Worm (Caenorhabditis elegans) whole organism, early embryonic: Measurements from ENCODE around the gene pacs-1.

Source experiments
- B0310.2 ChIP-seq: sonication (generic microtip); optimal IDR thresholded peaks from 2 replicates; lab custom pipeline; 2016; ENCODE audit warnings: mild to moderate bottlenecking, missing genetic modification characterization, missing compliant biosample characterization
- F13C5.2 ChIP-seq: sonication (generic microtip); optimal IDR thresholded peaks from 2 replicates; lab custom pipeline; 2017; ENCODE audit warnings: mild to moderate bottlenecking, missing genetic modification characterization, inconsistent platforms, missing compliant biosample characterization
- aly-1 ChIP-seq: sonication (generic microtip); optimal IDR thresholded peaks from 2 replicates; lab custom pipeline; 2016; ENCODE audit warnings: missing genetic modification characterization, missing compliant biosample characterization
- ama-1 ChIP-seq: fragments of 150-350 bp; optimal IDR thresholded peaks from 2 replicates; lab custom pipeline; 2014
- ceh-13 ChIP-seq: fragments of 200-800 bp; sonication (Bioruptor generic); optimal IDR thresholded peaks from 2 replicates; lab custom pipeline; 2018; ENCODE audit warnings: mild to moderate bottlenecking, missing genetic modification characterization, missing compliant biosample characterization
- ceh-36 ChIP-seq: sonication (generic microtip); optimal IDR thresholded peaks from 2 replicates; lab custom pipeline; 2016; ENCODE audit warnings: missing genetic modification characterization, inconsistent platforms, missing compliant biosample characterization
- ets-7 ChIP-seq: sonication (generic microtip); optimal IDR thresholded peaks from 2 replicates; lab custom pipeline; 2016; ENCODE audit warnings: missing genotype, missing genetic modification characterization, missing compliant biosample characterization
- flt-1 ChIP-seq: fragments of 200-800 bp; sonication (Bioruptor generic); IDR thresholded peaks from 2 replicates; pipeline ENCODE4 v1.3.6; 2022; ENCODE audit warnings: missing genetic modification characterization, missing compliant biosample characterization
- hmbx-1 ChIP-seq: sonication (generic microtip); optimal IDR thresholded peaks from 2 replicates; lab custom pipeline; 2016; ENCODE audit warnings: mild to moderate bottlenecking, missing genetic modification characterization, missing compliant biosample characterization
- hmg-4 ChIP-seq: fragments of 200-800 bp; sonication (Bioruptor generic); optimal IDR thresholded peaks from 2 replicates; lab custom pipeline; 2018; ENCODE audit warnings: mild to moderate bottlenecking, missing genetic modification characterization, missing compliant biosample characterization
- pes-1 ChIP-seq: fragments of 200-800 bp; sonication (Bioruptor generic); IDR thresholded peaks from 2 replicates; pipeline ENCODE4 v1.3.6; 2022; ENCODE audit warnings: missing genetic modification reagents, missing genetic modification characterization, missing compliant biosample characterization
- scrt-1 ChIP-seq: fragments of 200-800 bp; sonication (Bioruptor generic); IDR thresholded peaks from 2 replicates; pipeline ENCODE4 v1.3.6; 2022; ENCODE audit warnings: missing genetic modification characterization, missing compliant biosample characterization
- sea-1 ChIP-seq: fragments of 200-800 bp; sonication (Bioruptor generic); conservative IDR thresholded peaks from 2 replicates; pipeline ENCODE4 v1.3.6; 2022; ENCODE audit warnings: missing genetic modification characterization, missing compliant biosample characterization
- tbx-37 ChIP-seq: fragments of 200-800 bp; sonication (Bioruptor generic); conservative IDR thresholded peaks from 2 replicates; pipeline ENCODE4 v1.3.6; 2022; ENCODE audit warnings: missing genetic modification reagents, missing genetic modification characterization, missing compliant biosample characterization

DNA sequence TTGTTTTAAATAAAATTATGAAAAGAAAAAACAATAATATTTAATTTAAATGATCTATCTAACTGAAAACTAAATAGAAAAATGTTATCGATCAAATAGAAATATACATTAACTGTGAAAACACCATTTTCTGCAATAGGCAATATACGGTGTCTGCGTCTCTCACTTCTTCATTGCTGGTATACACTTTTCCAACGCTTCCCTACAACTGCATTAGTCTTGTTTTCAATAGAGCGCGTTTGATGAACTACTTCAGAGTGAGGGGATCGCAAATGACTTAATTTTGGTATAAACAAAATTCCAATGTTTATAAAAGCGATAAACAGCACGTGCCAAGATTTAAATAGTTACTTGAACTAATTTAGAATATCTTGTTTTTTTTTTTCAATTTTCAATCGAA, 4.6 kb downstream of the pacs-1 start:
- TF ChIP-seq sea-1 (GFP tag; lab: Robert Waterston, UW) = no peak
- no peak for TF ChIP-seq ama-1 (lab: Kevin White, UChicago)
- no peak for TF ChIP-seq tbx-37 (GFP tag; lab: Robert Waterston, UW)
- no peak for TF ChIP-seq flt-1 (GFP tag; lab: Robert Waterston, UW)
- no peak for TF ChIP-seq B0310.2 (tag; lab: Kevin White, UChicago)
- TF ChIP-seq F13C5.2 = no peak
- TF ChIP-seq scrt-1 (GFP tag; lab: Robert Waterston, UW) = no peak
- TF ChIP-seq aly-1 (tag; lab: Kevin White, UChicago) = no peak
- TF ChIP-seq pes-1 (GFP tag; lab: Robert Waterston, UW) = no peak
- TF ChIP-seq ceh-36 (tag; lab: Kevin White, UChicago) = no peak
- no peak for TF ChIP-seq hmg-4 (GFP tag; lab: Kevin White, UChicago)
- TF ChIP-seq ets-7 (tag; lab: Kevin White, UChicago) = no peak
- no peak for TF ChIP-seq ceh-13 (GFP tag; lab: Kevin White, UChicago)
- no peak for TF ChIP-seq hmbx-1 (tag; lab: Kevin White, UChicago)
